Worm (Caenorhabditis elegans) whole organism, L3 larva: ENCODE results near the gene T26H10.2.

ENCODE experiments used
- R02D3.7 ChIP-seq: fragments of 150-350 bp; optimal IDR thresholded peaks from 2 replicates; lab custom pipeline; 2014; ENCODE audit warnings: missing biosample characterization, missing genetic modification characterization
- ZK546.5 ChIP-seq: sonication (generic microtip); optimal IDR thresholded peaks from 2 replicates; lab custom pipeline; 2017; ENCODE audit warnings: missing biosample characterization, missing genetic modification characterization
- aly-2 ChIP-seq: fragments of 150-350 bp; optimal IDR thresholded peaks from 2 replicates; lab custom pipeline; 2014; ENCODE audit warnings: missing biosample characterization, missing genetic modification characterization
- ama-1 ChIP-seq: fragments of 150-350 bp; optimal IDR thresholded peaks from 2 replicates; lab custom pipeline; 2018
- ceh-16 ChIP-seq: sonication (generic microtip); optimal IDR thresholded peaks from 2 replicates; lab custom pipeline; 2017; ENCODE audit warnings: missing biosample characterization, missing genetic modification characterization
- ceh-28 ChIP-seq: fragments of 150-350 bp; optimal IDR thresholded peaks from 2 replicates; lab custom pipeline; 2014; ENCODE audit warnings: missing biosample characterization, missing genetic modification reagents, missing genetic modification characterization
- ceh-82 ChIP-seq: fragments of 150-350 bp; optimal IDR thresholded peaks from 2 replicates; lab custom pipeline; 2014; ENCODE audit warnings: missing biosample characterization, missing genetic modification characterization
- ceh-9 ChIP-seq: sonication (generic microtip); optimal IDR thresholded peaks from 2 replicates; lab custom pipeline; 2018; ENCODE audit warnings: missing biosample characterization, missing genetic modification characterization
- daf-12 ChIP-seq: fragments of 150-350 bp; optimal IDR thresholded peaks from 2 replicates; lab custom pipeline; 2014; ENCODE audit warnings: missing biosample characterization, missing genetic modification reagents, missing genetic modification characterization
- egl-27 ChIP-seq: sonication (generic microtip); optimal IDR thresholded peaks from 4 replicates; lab custom pipeline; 2017; ENCODE audit warnings: missing biosample characterization, missing genetic modification reagents, missing genetic modification characterization
- egl-5 ChIP-seq: fragments of 150-350 bp; optimal IDR thresholded peaks from 2 replicates; lab custom pipeline; 2017; ENCODE audit warnings: missing biosample characterization, missing genetic modification reagents, missing genetic modification characterization, inconsistent platforms
- elt-1 ChIP-seq: fragments of 150-350 bp; optimal IDR thresholded peaks from 2 replicates; lab custom pipeline; 2014; ENCODE audit warnings: missing biosample characterization, missing genetic modification characterization
- elt-3 ChIP-seq, 3 experiments: fragments of 150-350 bp in 1 of 3; sonication (generic microtip) in 2 of 3; optimal IDR thresholded peaks; 2 replicates in 2 of 3; 4 replicates in 1 of 3; lab custom pipeline; 2014 to 2017; ENCODE audit warnings: missing biosample characterization in 3 of 3, missing genetic modification characterization in 3 of 3
- fkh-10 ChIP-seq: sonication (generic microtip); optimal IDR thresholded peaks from 2 replicates; lab custom pipeline; 2017; ENCODE audit warnings: missing biosample characterization, missing genetic modification reagents, missing genetic modification characterization
- fkh-2 ChIP-seq: fragments of 150-350 bp; optimal IDR thresholded peaks from 2 replicates; lab custom pipeline; 2014; ENCODE audit warnings: missing biosample characterization, missing genetic modification reagents, missing genetic modification characterization
- fos-1 ChIP-seq: fragments of 150-350 bp; optimal IDR thresholded peaks from 2 replicates; lab custom pipeline; 2014; ENCODE audit warnings: missing biosample characterization, missing genetic modification characterization
- hmg-11 ChIP-seq: sonication (generic microtip); optimal IDR thresholded peaks from 2 replicates; lab custom pipeline; 2016; ENCODE audit warnings: missing genetic modification characterization, missing compliant biosample characterization
- jun-1 ChIP-seq: fragments of 150-350 bp; optimal IDR thresholded peaks from 2 replicates; lab custom pipeline; 2014; ENCODE audit warnings: missing biosample characterization, missing genetic modification reagents, missing genetic modification characterization
- lin-15B ChIP-seq: fragments of 150-350 bp; optimal IDR thresholded peaks from 2 replicates; lab custom pipeline; 2014; ENCODE audit warnings: missing biosample characterization, missing genetic modification characterization
- lin-39 ChIP-seq: fragments of 150-350 bp; optimal IDR thresholded peaks from 2 replicates; lab custom pipeline; 2018; ENCODE audit warnings: missing biosample characterization, missing genetic modification reagents, missing genetic modification characterization
- mdl-1 ChIP-seq: fragments of 150-350 bp; optimal IDR thresholded peaks from 2 replicates; lab custom pipeline; 2014; ENCODE audit warnings: missing biosample characterization, missing genetic modification characterization
- mml-1 ChIP-seq: fragments of 150-350 bp; sonication (generic microtip); optimal IDR thresholded peaks from 3 replicates; lab custom pipeline; 2014; ENCODE audit warnings: missing biosample characterization, missing genetic modification characterization
- nfya-1 ChIP-seq: sonication (generic microtip); optimal IDR thresholded peaks from 2 replicates; lab custom pipeline; 2017; ENCODE audit warnings: missing genetic modification characterization, mild to moderate bottlenecking, missing compliant biosample characterization, antibody characterized with exemption, moderate library complexity; ENCODE audit not compliant: insufficient read depth
- nhr-237 ChIP-seq: fragments of 150-350 bp; optimal IDR thresholded peaks from 2 replicates; lab custom pipeline; 2014; ENCODE audit warnings: missing biosample characterization, missing genetic modification characterization
- nhr-25 ChIP-seq: sonication (generic microtip); optimal IDR thresholded peaks from 2 replicates; lab custom pipeline; 2017; ENCODE audit warnings: missing biosample characterization, missing genetic modification characterization
- nhr-43 ChIP-seq: sonication (generic microtip); optimal IDR thresholded peaks from 2 replicates; lab custom pipeline; 2016; ENCODE audit warnings: mild to moderate bottlenecking, missing genetic modification characterization, missing compliant biosample characterization; ENCODE audit not compliant: poor library complexity, severe bottlenecking
- nhr-77 ChIP-seq: fragments of 150-350 bp; optimal IDR thresholded peaks from 2 replicates; lab custom pipeline; 2014; ENCODE audit warnings: missing biosample characterization, missing genetic modification characterization
- pha-4 ChIP-seq: fragments of 150-350 bp; optimal IDR thresholded peaks from 2 replicates; lab custom pipeline; 2014; ENCODE audit warnings: missing biosample characterization, missing genetic modification reagents, missing genetic modification characterization
- pqm-1 ChIP-seq: fragments of 150-350 bp; optimal IDR thresholded peaks from 2 replicates; lab custom pipeline; 2017; ENCODE audit warnings: missing biosample characterization, missing genetic modification characterization, inconsistent platforms
- sea-2 ChIP-seq: fragments of 150-350 bp; sonication (generic microtip); optimal IDR thresholded peaks from 4 replicates; lab custom pipeline; 2014; ENCODE audit warnings: missing biosample characterization, missing genetic modification reagents, missing genetic modification characterization
- snpc-4 ChIP-seq: fragments of 150-350 bp; optimal IDR thresholded peaks from 2 replicates; lab custom pipeline; 2014; ENCODE audit warnings: missing biosample characterization, missing genetic modification characterization
- unc-39 ChIP-seq: sonication (generic microtip); optimal IDR thresholded peaks from 4 replicates; lab custom pipeline; 2017; ENCODE audit warnings: missing biosample characterization, missing genetic modification characterization
- unc-62 ChIP-seq: fragments of 150-350 bp; sonication (generic microtip); optimal IDR thresholded peaks from 4 replicates; lab custom pipeline; 2014; ENCODE audit warnings: missing biosample characterization, missing genetic modification reagents, missing genetic modification characterization
- zag-1 ChIP-seq: fragments of 150-350 bp; optimal IDR thresholded peaks from 2 replicates; lab custom pipeline; 2014; ENCODE audit warnings: missing biosample characterization, missing genetic modification characterization
- ztf-4 ChIP-seq: fragments of 150-350 bp; optimal IDR thresholded peaks from 2 replicates; lab custom pipeline; 2014; ENCODE audit warnings: missing biosample characterization, missing genetic modification characterization

Gene T26H10.2

ce11 chrV:11443503-11443902 lies 19.0 kb upstream of the T26H10.2 start, which contains the start of gene F57B7.2:
F57B7.2 (minus strand) TSS chrV:11443603.
- TF ChIP-seq unc-62 (GFP tag; lab: Kevin White, UChicago) (peak; percentile 6), elt-3 (tag; optimal IDR thresholded peaks at IDR 0.05; lab: Kevin White, UChicago) (no peak), nfya-1 (peak; percentile 16)
- TF ChIP-seq, all 47 proteins: peak for 2

ce11 chrV:11439202-11439601 lies 14.7 kb upstream of the T26H10.2 start:
- no peak for TF ChIP-seq egl-5 (tag; lab: Kevin White, UChicago)
- TF ChIP-seq sea-2 = no peak
- TF ChIP-seq R02D3.7 (tag; lab: Kevin White, UChicago) = no peak
- no peak for TF ChIP-seq nhr-77 (tag; lab: Kevin White, UChicago)
- no peak for TF ChIP-seq fkh-10 (GFP tag; lab: Kevin White, UChicago)
- TF ChIP-seq hmg-11 (tag; lab: Kevin White, UChicago) = no peak
- TF ChIP-seq ceh-9 = no peak
- TF ChIP-seq mdl-1 (tag; lab: Kevin White, UChicago) = no peak
- no peak for TF ChIP-seq ama-1 (lab: Kevin White, UChicago)
- no peak for TF ChIP-seq unc-39 (tag; lab: Kevin White, UChicago)
- no peak for TF ChIP-seq ztf-4 (tag; lab: Kevin White, UChicago)
- no peak for TF ChIP-seq ceh-28 (tag; lab: Kevin White, UChicago)
- no peak for TF ChIP-seq lin-15B (tag; lab: Kevin White, UChicago)
- no peak for TF ChIP-seq nhr-43
- TF ChIP-seq fos-1 = no peak
- no peak for TF ChIP-seq ceh-16 (tag; lab: Kevin White, UChicago)

ce11 chrV:11438464-11438863 lies 14.0 kb upstream of the T26H10.2 start, which contains the start of gene dmsr-1:
dmsr-1 (plus strand) TSS chrV:11438764.
- TF ChIP-seq ztf-4 (tag; lab: Kevin White, UChicago) (no peak), lin-39 (tag; lab: Kevin White, UChicago) (no peak), sea-2 (no peak), egl-5 (tag; lab: Kevin White, UChicago) (no peak), elt-3 (tag; optimal IDR thresholded peaks at IDR 0.05; lab: Kevin White, UChicago) (no peak), zag-1 (tag; lab: Kevin White, UChicago) (no peak), pha-4 (tag; lab: Kevin White, UChicago) (no peak), nhr-77 (tag; lab: Kevin White, UChicago) (no peak), ceh-9 (no peak), egl-27 (tag; lab: Kevin White, UChicago) (no peak), nhr-25 (tag; lab: Kevin White, UChicago) (no peak), nhr-43 (no peak), ceh-82 (tag; lab: Kevin White, UChicago) (no peak), unc-62 (GFP tag; lab: Kevin White, UChicago) (no peak), R02D3.7 (tag; lab: Kevin White, UChicago) (no peak), aly-2 (tag; lab: Kevin White, UChicago) (no peak), unc-39 (tag; lab: Kevin White, UChicago) (no peak), fkh-2 (no peak), mdl-1 (tag; lab: Kevin White, UChicago) (no peak)
- TF ChIP-seq, all 47 proteins: peak for 0

- TF ChIP-seq ama-1 (lab: Kevin White, UChicago) (no peak), ceh-28 (tag; lab: Kevin White, UChicago) (no peak)
These were observed 11.9 kb upstream of the T26H10.2 start for ce11 chrV:11436407-11436806.

ce11 chrV:11435242-11435641 lies 10.8 kb upstream of the T26H10.2 start:
- TF ChIP-seq jun-1 (tag; lab: Kevin White, UChicago) = no peak
- TF ChIP-seq nhr-237 (tag; lab: Kevin White, UChicago) = no peak
- no peak for TF ChIP-seq unc-62 (GFP tag; lab: Kevin White, UChicago)
- no peak for TF ChIP-seq ceh-82 (tag; lab: Kevin White, UChicago)
- TF ChIP-seq pqm-1 (tag; lab: Kevin White, UChicago) = no peak
- no peak for TF ChIP-seq elt-3 (tag; optimal IDR thresholded peaks at IDR 0.05; lab: Kevin White, UChicago)
- TF ChIP-seq ZK546.5 (tag; lab: Kevin White, UChicago) = no peak
- TF ChIP-seq nfya-1 = no peak
- TF ChIP-seq mml-1 (tag; lab: Kevin White, UChicago) = no peak
- TF ChIP-seq daf-12 (tag; lab: Kevin White, UChicago) = no peak
- no peak for TF ChIP-seq elt-1 (tag; lab: Kevin White, UChicago)
- no peak for TF ChIP-seq ceh-16 (tag; lab: Kevin White, UChicago)
- TF ChIP-seq nhr-25 (tag; lab: Kevin White, UChicago) = no peak
- no peak for TF ChIP-seq sea-2
- TF ChIP-seq snpc-4 = no peak
- no peak for TF ChIP-seq lin-39 (tag; lab: Kevin White, UChicago)
- no peak for TF ChIP-seq hmg-11 (tag; lab: Kevin White, UChicago)
- no peak for TF ChIP-seq lin-15B (tag; lab: Kevin White, UChicago)
